Worm (Caenorhabditis elegans) whole organism, L4/young adult: Measurements from ENCODE around the gene prdm-14.

Experiments used
- W03F9.2 ChIP-seq: fragments of 150-350 bp; optimal IDR thresholded peaks from 2 replicates; lab custom pipeline; 2014; ENCODE audit warnings: missing biosample characterization, missing genetic modification characterization
- dao-5 ChIP-seq: sonication (generic microtip); optimal IDR thresholded peaks from 2 replicates; lab custom pipeline; 2016; ENCODE audit warnings: missing genotype, missing genetic modification characterization, moderate library complexity, missing compliant biosample characterization
- him-1 ChIP-seq: sonication (generic microtip); optimal IDR thresholded peaks from 2 replicates; lab custom pipeline; 2016; ENCODE audit warnings: missing genotype, missing genetic modification reagents, missing genetic modification characterization, missing compliant biosample characterization

DNA sequence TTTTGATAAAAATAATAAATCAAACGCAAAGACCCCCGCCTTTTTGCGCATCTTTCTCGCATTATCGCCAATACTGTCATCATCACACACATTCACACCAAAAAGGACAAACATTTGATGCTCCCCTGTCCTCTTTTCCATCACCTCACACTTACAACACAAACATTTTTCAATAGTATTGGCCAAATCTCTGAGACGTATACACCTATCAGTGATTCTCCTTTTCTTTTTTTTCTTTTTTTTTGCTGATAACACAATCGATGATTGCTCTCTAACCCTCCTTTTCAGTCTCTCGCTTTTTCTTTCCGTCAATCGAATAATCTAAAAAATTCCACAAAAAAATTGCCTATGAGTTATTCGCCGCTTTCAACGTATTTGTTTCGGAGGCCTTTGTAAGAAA lies 50.8 kb downstream of the prdm-14 start:
- TF ChIP-seq dao-5 (tag; lab: Kevin White, UChicago) (no peak), him-1 (tag; lab: Kevin White, UChicago) (no peak), W03F9.2 (tag; lab: Kevin White, UChicago) (no peak)
